Worm (Caenorhabditis elegans): ENCODE measurements around the gene Y45F3A.5.

DNA sequence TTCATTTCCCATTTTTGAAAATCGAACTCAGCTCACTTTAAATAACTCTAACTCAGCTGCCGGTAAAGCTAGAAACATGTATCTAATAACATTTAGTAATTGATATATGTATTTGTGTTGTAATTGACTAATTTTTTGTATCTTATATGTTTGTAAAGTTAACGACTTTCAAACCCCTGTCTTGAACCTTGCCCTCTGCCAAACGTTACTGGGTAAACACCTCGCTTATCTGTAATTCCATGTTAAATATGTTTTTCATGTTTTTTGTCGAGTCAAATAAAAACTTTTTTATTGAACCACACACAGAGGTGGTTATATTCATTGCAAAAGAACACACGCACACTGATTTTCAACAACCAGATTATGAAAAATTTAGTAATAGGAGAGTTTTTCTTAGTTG is 43.7 kb upstream of the Y45F3A.5 start:
- TF ChIP-seq dao-5 (tag; optimal IDR thresholded peaks at IDR 0.05) (no peak), W03F9.2 (tag; optimal IDR thresholded peaks at IDR 0.05) (no peak)
